Fruit fly (Drosophila melanogaster): ENCODE results near the gene gfzf.

dm6 chr3R:7142580-7142979 lies 8.2 kb downstream of the gfzf start:
- TF ChIP-seq CG6808 (GFP tag; optimal IDR thresholded peaks at IDR 0.05) = no peak
- peak; percentile 78 for TF ChIP-seq svp (GFP tag)
- no peak for TF ChIP-seq Ets21C (GFP tag; optimal IDR thresholded peaks at IDR 0.05)
- TF ChIP-seq Hr38 (GFP tag; optimal IDR thresholded peaks at IDR 0.05) = no peak
- no peak for TF ChIP-seq CG4318 (GFP tag; optimal IDR thresholded peaks at IDR 0.05)
- TF ChIP-seq esn (GFP tag; optimal IDR thresholded peaks at IDR 0.05) = no peak
- no peak for TF ChIP-seq CG7368 (GFP tag; optimal IDR thresholded peaks at IDR 0.05)
- no peak for TF ChIP-seq Sox15 (GFP tag; optimal IDR thresholded peaks at IDR 0.05)
- no peak for TF ChIP-seq net (GFP tag; optimal IDR thresholded peaks at IDR 0.05)
- no peak for TF ChIP-seq salr (GFP tag; optimal IDR thresholded peaks at IDR 0.05)
